Fruit fly (Drosophila melanogaster) whole organism, embryonic: ENCODE measurements around the gene RpS28-like.

Experiments used
- ATbp ChIP-seq: fragments of 200-800 bp; sonication (Bioruptor generic); optimal IDR thresholded peaks from 2 replicates; lab custom pipeline; 2017; ENCODE audit warnings: missing biosample characterization, mild to moderate bottlenecking, missing genetic modification characterization, missing genetic modification reagents
- BEAF-32 ChIP-seq: fragments of 200-800 bp; sonication (Bioruptor generic); optimal IDR thresholded peaks from 3 replicates; lab custom pipeline; 2017; ENCODE audit warnings: missing biosample characterization, missing genetic modification characterization, mild to moderate bottlenecking, moderate library complexity, missing genetic modification reagents
- Bgb ChIP-seq: fragments of 200-800 bp; sonication (Bioruptor generic); IDR thresholded peaks from 2 replicates; pipeline ENCODE4 v1.3.6; 2022; ENCODE audit warnings: missing biosample characterization, missing genetic modification characterization; ENCODE audit not compliant: partially characterized antibody
- CG10274 ChIP-seq: fragments of 200-800 bp; sonication (Bioruptor generic); optimal IDR thresholded peaks from 3 replicates; lab custom pipeline; 2017; ENCODE audit warnings: missing biosample characterization, mild to moderate bottlenecking, missing genetic modification characterization
- CG13287 ChIP-seq: fragments of 200-800 bp; sonication (Bioruptor generic); IDR thresholded peaks from 2 replicates; pipeline ENCODE4 v1.3.6; 2022; ENCODE audit warnings: missing biosample characterization, missing genetic modification characterization; ENCODE audit not compliant: partially characterized antibody
- CG1603 ChIP-seq: fragments of 200-800 bp; sonication (Bioruptor generic); optimal IDR thresholded peaks from 2 replicates; lab custom pipeline; 2019; ENCODE audit warnings: missing biosample characterization, mild to moderate bottlenecking, missing genetic modification characterization, moderate library complexity
- CG17359 ChIP-seq: fragments of 200-800 bp; sonication (Bioruptor generic); optimal IDR thresholded peaks from 3 replicates; lab custom pipeline; 2018; ENCODE audit warnings: missing biosample characterization, mild to moderate bottlenecking, missing genetic modification characterization, moderate library complexity
- CG17829 ChIP-seq: fragments of 200-800 bp; optimal IDR thresholded peaks from 2 replicates; lab custom pipeline; 2019; ENCODE audit warnings: missing biosample characterization, mild to moderate bottlenecking, missing genetic modification characterization, moderate library complexity
- CG1832 ChIP-seq: fragments of 200-800 bp; sonication (Bioruptor generic); optimal IDR thresholded peaks from 2 replicates; lab custom pipeline; 2017; ENCODE audit warnings: missing biosample characterization, mild to moderate bottlenecking, missing genetic modification characterization, inconsistent platforms
- CG2199 ChIP-seq: fragments of 200-800 bp; sonication (Bioruptor generic); IDR thresholded peaks from 3 replicates; pipeline ENCODE4 v1.3.6; 2022; ENCODE audit warnings: missing biosample characterization, missing genetic modification characterization
- CG31365 ChIP-seq: fragments of 200-800 bp; sonication (Bioruptor generic); optimal IDR thresholded peaks from 2 replicates; lab custom pipeline; 2018; ENCODE audit warnings: missing biosample characterization, mild to moderate bottlenecking, missing genetic modification characterization
- CG32772 ChIP-seq: fragments of 200-800 bp; sonication (Bioruptor generic); IDR thresholded peaks from 2 replicates; pipeline ENCODE4 v1.3.6; 2022; ENCODE audit warnings: missing biosample characterization, missing genetic modification characterization
- CG34224 ChIP-seq: fragments of 200-800 bp; sonication (Bioruptor generic); IDR thresholded peaks from 3 replicates; pipeline ENCODE4 v1.3.6; 2022; ENCODE audit warnings: missing biosample characterization, missing genetic modification characterization; ENCODE audit not compliant: partially characterized antibody
- CG3838 ChIP-seq: fragments of 200-800 bp; sonication (Bioruptor generic); optimal IDR thresholded peaks from 3 replicates; lab custom pipeline; 2016; ENCODE audit warnings: missing biosample characterization, missing genetic modification characterization
- CG42726 ChIP-seq: fragments of 200-800 bp; sonication (Bioruptor generic); IDR thresholded peaks from 2 replicates; pipeline ENCODE4 v1.3.6; 2022; ENCODE audit warnings: missing biosample characterization, missing genetic modification characterization; ENCODE audit not compliant: partially characterized antibody
- CG4404 ChIP-seq: fragments of 200-800 bp; sonication (Bioruptor generic); IDR thresholded peaks from 2 replicates; pipeline ENCODE4 v1.3.6; 2022; ENCODE audit warnings: missing biosample characterization, missing genetic modification characterization
- CG4820 ChIP-seq: fragments of 200-800 bp; sonication (Bioruptor generic); optimal IDR thresholded peaks from 3 replicates; lab custom pipeline; 2016; ENCODE audit warnings: missing biosample characterization, missing genetic modification characterization
- CG9797 ChIP-seq: fragments of 200-800 bp; sonication (Bioruptor generic); optimal IDR thresholded peaks from 3 replicates; lab custom pipeline; 2018; ENCODE audit warnings: missing biosample characterization, mild to moderate bottlenecking, missing genetic modification characterization
- CHES-1-like ChIP-seq: fragments of 200-800 bp; sonication (Bioruptor generic); optimal IDR thresholded peaks from 2 replicates; lab custom pipeline; 2016; ENCODE audit warnings: missing biosample characterization, missing genetic modification characterization
- CTCF ChIP-seq: fragments of 200-800 bp; sonication (Bioruptor generic); optimal IDR thresholded peaks from 2 replicates; lab custom pipeline; 2017; ENCODE audit warnings: missing biosample characterization, mild to moderate bottlenecking, missing genetic modification characterization, moderate library complexity
- Deaf1 ChIP-seq: fragments of 200-800 bp; optimal IDR thresholded peaks from 3 replicates; lab custom pipeline; 2019; ENCODE audit warnings: missing biosample characterization, mild to moderate bottlenecking, missing genetic modification characterization, moderate library complexity
- Doc3 ChIP-seq: fragments of 200-800 bp; sonication (Bioruptor generic); IDR thresholded peaks from 3 replicates; pipeline ENCODE4 v1.3.6; 2022; ENCODE audit warnings: missing biosample characterization, missing genetic modification characterization; ENCODE audit not compliant: partially characterized antibody
- HLHmδ ChIP-seq: fragments of 200-800 bp; sonication (Bioruptor generic); optimal IDR thresholded peaks from 2 replicates; lab custom pipeline; 2018; ENCODE audit warnings: missing biosample characterization, mild to moderate bottlenecking, missing genetic modification characterization, moderate library complexity
- Hmr ChIP-seq: fragments of 200-800 bp; sonication (Bioruptor generic); optimal IDR thresholded peaks from 3 replicates; lab custom pipeline; 2017; ENCODE audit warnings: mild to moderate bottlenecking, missing biosample characterization, missing genetic modification reagents, missing genetic modification characterization
- Hr3 ChIP-seq: fragments of 200-800 bp; sonication (Bioruptor generic); optimal IDR thresholded peaks from 3 replicates; lab custom pipeline; 2016; ENCODE audit warnings: missing biosample characterization, missing genetic modification characterization
- Lpt ChIP-seq: fragments of >200 bp; optimal IDR thresholded peaks from 2 replicates; lab custom pipeline; 2018; ENCODE audit warnings: missing biosample characterization, missing genetic modification characterization
- Med ChIP-seq: fragments of 200-800 bp; sonication (Bioruptor generic); peaks from one replicate; lab custom pipeline; 2016; ENCODE audit warnings: missing biosample characterization, missing genetic modification characterization, mild to moderate bottlenecking, inconsistent platforms, moderate library complexity
- PHDP ChIP-seq: fragments of 200-800 bp; sonication (Bioruptor generic); optimal IDR thresholded peaks from 3 replicates; lab custom pipeline; 2018; ENCODE audit warnings: missing biosample characterization, mild to moderate bottlenecking, missing genetic modification characterization, moderate library complexity
- Scr ChIP-seq: fragments of 200-800 bp; sonication (Bioruptor generic); IDR thresholded peaks from 2 replicates; pipeline ENCODE4 v1.3.6; 2022; ENCODE audit warnings: missing biosample characterization, missing genetic modification characterization; ENCODE audit not compliant: partially characterized antibody
- Sry-δ ChIP-seq: fragments of 200-800 bp; sonication (Bioruptor generic); optimal IDR thresholded peaks from 2 replicates; lab custom pipeline; 2016; ENCODE audit warnings: missing biosample characterization, missing genetic modification characterization
- aop ChIP-seq: fragments of 200-800 bp; sonication (Bioruptor generic); IDR thresholded peaks from 2 replicates; pipeline ENCODE4 v1.3.6; 2022; ENCODE audit warnings: missing biosample characterization, missing genetic modification characterization
- ara ChIP-seq: fragments of 200-800 bp; sonication (Bioruptor generic); IDR thresholded peaks from 2 replicates; pipeline ENCODE4 v1.3.6; 2022; ENCODE audit warnings: missing biosample characterization, missing genetic modification characterization
- cad ChIP-seq: fragments of >200 bp; optimal IDR thresholded peaks from 2 replicates; lab custom pipeline; 2017; ENCODE audit warnings: missing biosample characterization, missing genetic modification characterization
- chinmo ChIP-seq: fragments of 200-800 bp; sonication (Bioruptor generic); IDR thresholded peaks from 4 replicates; pipeline ENCODE4 v1.3.6; 2022; ENCODE audit warnings: missing biosample characterization, missing genetic modification characterization; ENCODE audit not compliant: partially characterized antibody
- crol ChIP-seq: fragments of 200-800 bp; sonication (Bioruptor generic); IDR thresholded peaks from 2 replicates; pipeline ENCODE4 v1.3.6; 2022; ENCODE audit warnings: missing biosample characterization, missing genetic modification characterization
- gsb ChIP-seq: fragments of 200-800 bp; sonication (Bioruptor generic); IDR thresholded peaks from 2 replicates; pipeline ENCODE4 v1.3.6; 2022; ENCODE audit warnings: missing biosample characterization, missing genetic modification characterization
- hkb ChIP-seq, 2 experiments: fragments of 200-800 bp in 1 of 2; fragments of >200 bp in 1 of 2; sonication (Bioruptor generic) in 1 of 2; IDR thresholded peaks in 1 of 2; optimal IDR thresholded peaks in 1 of 2; 2 replicates each; pipeline versions ENCODE4 v1.3.6 to Lab custom; 2017 to 2022; ENCODE audit warnings: missing biosample characterization in 1 of 2, missing genetic modification characterization in 1 of 2
- knrl ChIP-seq: fragments of 200-800 bp; sonication (Bioruptor generic); IDR thresholded peaks from 3 replicates; pipeline ENCODE4 v1.3.6; 2022; ENCODE audit warnings: missing biosample characterization, missing genetic modification characterization; ENCODE audit not compliant: partially characterized antibody
- mam ChIP-seq: fragments of 200-800 bp; sonication (Bioruptor generic); optimal IDR thresholded peaks from 3 replicates; lab custom pipeline; 2016; ENCODE audit warnings: missing biosample characterization, missing genetic modification characterization
- onecut ChIP-seq: fragments of 200-800 bp; sonication (Bioruptor generic); IDR thresholded peaks from 2 replicates; pipeline ENCODE4 v1.3.6; 2022; ENCODE audit warnings: missing biosample characterization, missing genetic modification characterization
- pfk ChIP-seq: fragments of 200-800 bp; sonication (Bioruptor generic); optimal IDR thresholded peaks from 2 replicates; lab custom pipeline; 2018; ENCODE audit warnings: missing biosample characterization, mild to moderate bottlenecking, missing genetic modification characterization, moderate library complexity
- pita ChIP-seq: fragments of 200-800 bp; sonication (Bioruptor generic); optimal IDR thresholded peaks from 2 replicates; lab custom pipeline; 2017; ENCODE audit warnings: missing biosample characterization, mild to moderate bottlenecking, missing genetic modification characterization
- slp2 ChIP-seq: fragments of 200-800 bp; sonication (Bioruptor generic); optimal IDR thresholded peaks from 2 replicates; lab custom pipeline; 2016; ENCODE audit warnings: missing biosample characterization, missing genetic modification characterization
- stwl ChIP-seq: fragments of 200-800 bp; sonication (Bioruptor generic); optimal IDR thresholded peaks from 3 replicates; lab custom pipeline; 2018; ENCODE audit warnings: missing biosample characterization, mild to moderate bottlenecking, missing genetic modification characterization, moderate library complexity
- tio ChIP-seq: fragments of 200-800 bp; sonication (Bioruptor generic); optimal IDR thresholded peaks from 2 replicates; lab custom pipeline; 2017; ENCODE audit warnings: missing biosample characterization, missing genetic modification characterization, inconsistent platforms
- trh ChIP-seq: fragments of 200-800 bp; sonication (Bioruptor generic); optimal IDR thresholded peaks from 2 replicates; lab custom pipeline; 2016; ENCODE audit warnings: missing biosample characterization, missing genetic modification characterization
- vnd ChIP-seq: fragments of 200-800 bp; sonication (Bioruptor generic); IDR thresholded peaks from 3 replicates; pipeline ENCODE4 v1.3.6; 2022; ENCODE audit warnings: missing biosample characterization, missing genetic modification characterization; ENCODE audit not compliant: partially characterized antibody
- wdn ChIP-seq: fragments of 200-800 bp; sonication (Bioruptor generic); IDR thresholded peaks from 2 replicates; pipeline ENCODE4 v1.3.6; 2022; ENCODE audit warnings: missing biosample characterization, missing genetic modification characterization
- wor ChIP-seq: fragments of 200-800 bp; sonication (Bioruptor generic); IDR thresholded peaks from 2 replicates; pipeline ENCODE4 v1.3.6; 2022; ENCODE audit warnings: missing biosample characterization, missing genetic modification characterization

The RpS28-like gene

DNA sequence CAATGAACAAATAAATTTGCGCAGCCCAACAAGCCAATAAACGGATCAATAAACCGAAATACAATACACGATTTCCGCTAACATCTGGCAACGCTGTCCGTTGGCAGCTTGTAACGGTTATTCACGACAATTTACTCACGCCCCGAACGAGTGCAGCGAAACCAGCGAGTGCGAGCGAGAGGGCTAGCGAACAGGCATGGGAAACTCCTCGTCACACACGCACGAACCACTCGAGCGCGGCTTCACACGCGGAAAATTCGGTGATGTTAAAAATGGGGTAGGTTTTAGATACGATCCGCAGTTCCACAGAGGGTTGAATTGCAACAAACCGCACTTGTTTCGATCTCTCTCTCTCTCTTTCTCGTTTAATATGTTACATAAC is 23.5 kb downstream of the RpS28-like start (continued):
- TF ChIP-seq pita (GFP tag; lab: Kevin White, UChicago): no peak
- TF ChIP-seq CG13287 (GFP tag; lab: Robert Waterston, UW): peak; percentile 30; the same call in 1 of the 2 replicates
- peak; percentile 82 for TF ChIP-seq onecut (GFP tag; lab: Robert Waterston, UW)
- no peak for TF ChIP-seq crol
- TF ChIP-seq CG9797 (GFP tag; lab: Kevin White, UChicago): peak; percentile 24
- no peak for TF ChIP-seq trh
- peak; percentile 22 for TF ChIP-seq Hmr (GFP tag; lab: Kevin White, UChicago)
- no peak for TF ChIP-seq ATbp
- 0 out of 3 replicates have a peak, but pooled peaks have one; percentile 27 for TF ChIP-seq CG34224 (GFP tag; lab: Robert Waterston, UW)
- TF ChIP-seq CG42726: peak; percentile 67
- TF ChIP-seq BEAF-32 (GFP tag; lab: Kevin White, UChicago): peak; percentile 57
- TF ChIP-seq PHDP (tag; lab: Kevin White, UChicago): no peak
- TF ChIP-seq CG1832 (GFP tag; lab: Kevin White, UChicago): peak; percentile 77
- TF ChIP-seq hkb (optimal IDR thresholded peaks at IDR 0.05; lab: Kevin White, UChicago): no peak
- TF ChIP-seq hkb (GFP tag; IDR thresholded peaks at IDR 0.05; lab: Robert Waterston, UW): peak; percentile 25; the same call in 1 of the 2 replicates
- TF ChIP-seq knrl (GFP tag; lab: Robert Waterston, UW): peak; percentile 44; the same call in 1 of the 3 replicates
- no peak for TF ChIP-seq CG17359 (tag; lab: Kevin White, UChicago)
- TF ChIP-seq CG4820 (GFP tag; lab: Kevin White, UChicago): no peak
- no peak for TF ChIP-seq ara
- peak; percentile 73 for TF ChIP-seq Deaf1
- TF ChIP-seq Scr: peak; percentile 19; the same call in 1 of the 2 replicates
- peak; percentile 64 for TF ChIP-seq stwl (tag; lab: Kevin White, UChicago)
- TF ChIP-seq mam (GFP tag; lab: Kevin White, UChicago): no peak
- no peak for TF ChIP-seq pfk (GFP tag; lab: Kevin White, UChicago)
- TF ChIP-seq HLHmδ (GFP tag; lab: Kevin White, UChicago): peak; percentile 28
- no peak for TF ChIP-seq slp2 (GFP tag; lab: Kevin White, UChicago)
- TF ChIP-seq CG2199 (GFP tag; lab: Robert Waterston, UW): peak; percentile 65; the same call in 2 of the 3 replicates
- TF ChIP-seq gsb (GFP tag; lab: Robert Waterston, UW): no peak
- no peak for TF ChIP-seq Doc3
- peak; percentile 37 for TF ChIP-seq Sry-δ (GFP tag; lab: Kevin White, UChicago)
- no peak for TF ChIP-seq CG3838
- no peak for TF ChIP-seq wor (GFP tag; lab: Robert Waterston, UW)
- TF ChIP-seq tio (GFP tag; lab: Kevin White, UChicago): no peak
- no peak for TF ChIP-seq CG10274
- no peak for TF ChIP-seq Bgb (GFP tag; lab: Robert Waterston, UW)
- peak; percentile 20 for TF ChIP-seq CTCF
- TF ChIP-seq Hr3 (GFP tag; lab: Kevin White, UChicago): no peak
- TF ChIP-seq cad (GFP tag; lab: Kevin White, UChicago): no peak
- no peak for TF ChIP-seq CHES-1-like (GFP tag; lab: Kevin White, UChicago)
- peak; percentile 71; the same call in 2 of the 4 replicates for TF ChIP-seq chinmo
- TF ChIP-seq aop: no peak
- no peak for TF ChIP-seq Lpt (GFP tag; lab: Kevin White, UChicago)
- TF ChIP-seq CG4404 (GFP tag; lab: Robert Waterston, UW): no peak
- TF ChIP-seq CG17829 (tag; lab: Kevin White, UChicago): peak; percentile 6
- peak; percentile 31 for TF ChIP-seq CG1603 (tag; lab: Kevin White, UChicago)
- no peak for TF ChIP-seq wdn (GFP tag; lab: Robert Waterston, UW)
- no peak for TF ChIP-seq CG31365 (tag; lab: Kevin White, UChicago)
- no peak for TF ChIP-seq CG32772
- peak; percentile 34; the same call in 1 of the 3 replicates for TF ChIP-seq vnd
- TF ChIP-seq Med: peak; percentile 36
